Fruit fly (Drosophila melanogaster) whole organism, embryonic: ENCODE data around the gene CG18473.

ENCODE experiments used
- Aef1 ChIP-seq: fragments of 200-800 bp; sonication (Bioruptor generic); IDR thresholded peaks from 3 replicates; pipeline ENCODE4 v1.3.6; 2022; ENCODE audit warnings: missing biosample characterization, missing genetic modification characterization
- Awh ChIP-seq: fragments of 200-800 bp; sonication (Bioruptor generic); IDR thresholded peaks from 2 replicates; pipeline ENCODE4, ENCODE4 v1.3.6; 2022; ENCODE audit warnings: missing biosample characterization, missing genetic modification characterization
- BEAF-32 ChIP-seq: fragments of 200-800 bp; sonication (Bioruptor generic); optimal IDR thresholded peaks from 3 replicates; lab custom pipeline; 2017; ENCODE audit warnings: missing biosample characterization, missing genetic modification characterization, mild to moderate bottlenecking, moderate library complexity, missing genetic modification reagents
- CG12391 ChIP-seq: fragments of 200-800 bp; sonication (Bioruptor generic); optimal IDR thresholded peaks from 3 replicates; lab custom pipeline; 2018; ENCODE audit warnings: missing biosample characterization, mild to moderate bottlenecking, missing genetic modification characterization, moderate library complexity
- CG1529 ChIP-seq: fragments of 200-800 bp; sonication (Bioruptor generic); optimal IDR thresholded peaks from 3 replicates; lab custom pipeline; 2018; ENCODE audit warnings: missing biosample characterization, missing genetic modification characterization
- CG1603 ChIP-seq: fragments of 200-800 bp; sonication (Bioruptor generic); optimal IDR thresholded peaks from 2 replicates; lab custom pipeline; 2019; ENCODE audit warnings: missing biosample characterization, mild to moderate bottlenecking, missing genetic modification characterization, moderate library complexity
- CG17359 ChIP-seq: fragments of 200-800 bp; sonication (Bioruptor generic); optimal IDR thresholded peaks from 3 replicates; lab custom pipeline; 2018; ENCODE audit warnings: missing biosample characterization, mild to moderate bottlenecking, missing genetic modification characterization, moderate library complexity
- CG17829 ChIP-seq: fragments of 200-800 bp; optimal IDR thresholded peaks from 2 replicates; lab custom pipeline; 2019; ENCODE audit warnings: missing biosample characterization, mild to moderate bottlenecking, missing genetic modification characterization, moderate library complexity
- CG31224 ChIP-seq: fragments of 200-800 bp; sonication (Bioruptor generic); IDR thresholded peaks from 2 replicates; pipeline ENCODE4 v1.3.6; 2022; ENCODE audit warnings: missing biosample characterization, missing genetic modification characterization
- CG4707 ChIP-seq: fragments of 200-800 bp; sonication (Bioruptor generic); optimal IDR thresholded peaks from 2 replicates; lab custom pipeline; 2018; ENCODE audit warnings: missing biosample characterization, mild to moderate bottlenecking, missing genetic modification characterization, moderate library complexity
- CG7556 ChIP-seq: fragments of 200-800 bp; sonication (Bioruptor generic); optimal IDR thresholded peaks from 2 replicates; lab custom pipeline; 2017; ENCODE audit warnings: missing biosample characterization, mild to moderate bottlenecking, missing genetic modification characterization
- CG7745 ChIP-seq: fragments of 200-800 bp; sonication (Bioruptor generic); optimal IDR thresholded peaks from 2 replicates; lab custom pipeline; 2018; ENCODE audit warnings: missing biosample characterization, mild to moderate bottlenecking, missing genetic modification characterization, moderate library complexity
- CG7839 ChIP-seq: fragments of 200-800 bp; sonication (Bioruptor generic); optimal IDR thresholded peaks from 3 replicates; lab custom pipeline; 2018; ENCODE audit warnings: missing biosample characterization, mild to moderate bottlenecking, missing genetic modification characterization, moderate library complexity
- CG8359 ChIP-seq: fragments of 200-800 bp; sonication (Bioruptor generic); optimal IDR thresholded peaks from 2 replicates; lab custom pipeline; 2017; ENCODE audit warnings: missing biosample characterization, mild to moderate bottlenecking, missing genetic modification characterization, borderline replicate concordance
- CG8765 ChIP-seq: fragments of 200-800 bp; sonication (Bioruptor generic); IDR thresholded peaks from 2 replicates; pipeline ENCODE4 v1.3.6; 2022; ENCODE audit warnings: missing biosample characterization, missing genetic modification characterization
- CG8924 ChIP-seq: fragments of 200-800 bp; optimal IDR thresholded peaks from 3 replicates; lab custom pipeline; 2019; ENCODE audit warnings: missing biosample characterization, mild to moderate bottlenecking, missing genetic modification characterization, moderate library complexity
- D19B ChIP-seq: fragments of 200-800 bp; sonication (Bioruptor generic); optimal IDR thresholded peaks from 2 replicates; lab custom pipeline; 2017; ENCODE audit warnings: missing biosample characterization, mild to moderate bottlenecking, missing genetic modification characterization
- Dbx ChIP-seq: fragments of 200-800 bp; sonication (Bioruptor generic); IDR thresholded peaks from 3 replicates; pipeline ENCODE4 v1.3.6; 2022; ENCODE audit warnings: missing biosample characterization, missing genetic modification characterization
- Ets65A ChIP-seq: fragments of 200-800 bp; sonication (Bioruptor generic); peaks from one replicate; lab custom pipeline; 2016; ENCODE audit warnings: missing biosample characterization, missing genetic modification characterization
- Gug ChIP-seq: fragments of 200-800 bp; sonication (Bioruptor generic); IDR thresholded peaks from 4 replicates; pipeline ENCODE4 v1.3.6; 2022; ENCODE audit warnings: missing biosample characterization, missing genetic modification characterization
- Hey ChIP-seq: fragments of 200-800 bp; sonication (Bioruptor generic); optimal IDR thresholded peaks from 3 replicates; lab custom pipeline; 2018; ENCODE audit warnings: missing biosample characterization, mild to moderate bottlenecking, missing genetic modification characterization
- Hmr ChIP-seq: fragments of 200-800 bp; sonication (Bioruptor generic); optimal IDR thresholded peaks from 3 replicates; lab custom pipeline; 2017; ENCODE audit warnings: mild to moderate bottlenecking, missing biosample characterization, missing genetic modification reagents, missing genetic modification characterization
- Hr78 ChIP-seq, 2 experiments: fragments of 200-800 bp in 1 of 2; fragments of >200 bp in 1 of 2; sonication (Bioruptor generic) in 1 of 2; optimal IDR thresholded peaks; 2 replicates each; lab custom pipeline; 2017 to 2019; ENCODE audit warnings: missing biosample characterization in 2 of 2, missing genetic modification characterization in 2 of 2, mild to moderate bottlenecking in 1 of 2, moderate library complexity in 1 of 2
- MESR4 ChIP-seq: fragments of 200-800 bp; sonication (Bioruptor generic); optimal IDR thresholded peaks from 2 replicates; lab custom pipeline; 2018; ENCODE audit warnings: missing biosample characterization, mild to moderate bottlenecking, missing genetic modification characterization, moderate library complexity
- MTF-1 ChIP-seq: fragments of 200-800 bp; sonication (Bioruptor generic); optimal IDR thresholded peaks from 2 replicates; lab custom pipeline; 2018; ENCODE audit warnings: missing biosample characterization, mild to moderate bottlenecking, missing genetic modification characterization, borderline replicate concordance
- Mad ChIP-seq: fragments of 200-800 bp; sonication (Bioruptor generic); optimal IDR thresholded peaks from 2 replicates; lab custom pipeline; 2016; ENCODE audit warnings: missing biosample characterization, missing genetic modification characterization
- Med ChIP-seq: fragments of 200-800 bp; sonication (Bioruptor generic); peaks from one replicate; lab custom pipeline; 2016; ENCODE audit warnings: missing biosample characterization, missing genetic modification characterization, mild to moderate bottlenecking, inconsistent platforms, moderate library complexity
- Ravus ChIP-seq: fragments of 200-800 bp; sonication (Bioruptor generic); IDR thresholded peaks from 2 replicates; pipeline ENCODE4 v1.3.6; 2022; ENCODE audit warnings: missing biosample characterization, missing genetic modification characterization
- ash1 ChIP-seq: fragments of 200-800 bp; sonication (Bioruptor generic); optimal IDR thresholded peaks from 2 replicates; lab custom pipeline; 2018; ENCODE audit warnings: missing biosample characterization, mild to moderate bottlenecking, missing genetic modification characterization
- az2 ChIP-seq: fragments of 200-800 bp; sonication (Bioruptor generic); optimal IDR thresholded peaks from 3 replicates; lab custom pipeline; 2016; ENCODE audit warnings: missing biosample characterization, missing genetic modification characterization
- bab2 ChIP-seq: fragments of 200-800 bp; sonication (Bioruptor generic); optimal IDR thresholded peaks from 2 replicates; lab custom pipeline; 2016; ENCODE audit warnings: missing biosample characterization, missing genetic modification characterization
- bsh ChIP-seq, 2 experiments: fragments of 200-800 bp; sonication (Bioruptor generic); optimal IDR thresholded peaks; 2 replicates each; lab custom pipeline; 2017 to 2018; ENCODE audit warnings: mild to moderate bottlenecking in 2 of 2, missing biosample characterization in 2 of 2, missing genetic modification characterization in 2 of 2, moderate library complexity in 1 of 2
- crc ChIP-seq: fragments of 200-800 bp; sonication (Bioruptor generic); optimal IDR thresholded peaks from 2 replicates; lab custom pipeline; 2016; ENCODE audit warnings: missing biosample characterization, missing genetic modification characterization
- cwo ChIP-seq: fragments of 200-800 bp; sonication (Bioruptor generic); optimal IDR thresholded peaks from 3 replicates; lab custom pipeline; 2017; ENCODE audit warnings: missing biosample characterization, missing genetic modification characterization, mild to moderate bottlenecking, moderate library complexity, missing genetic modification reagents
- dmrt11E ChIP-seq: fragments of 200-800 bp; sonication (Bioruptor generic); optimal IDR thresholded peaks from 3 replicates; lab custom pipeline; 2018; ENCODE audit warnings: missing biosample characterization, mild to moderate bottlenecking, missing genetic modification characterization, moderate library complexity
- grn ChIP-seq: fragments of 200-800 bp; sonication (Bioruptor generic); optimal IDR thresholded peaks from 3 replicates; lab custom pipeline; 2017; ENCODE audit warnings: missing biosample characterization, missing genetic modification characterization
- gsb ChIP-seq: fragments of 200-800 bp; sonication (Bioruptor generic); IDR thresholded peaks from 2 replicates; pipeline ENCODE4 v1.3.6; 2022; ENCODE audit warnings: missing biosample characterization, missing genetic modification characterization
- hbn ChIP-seq: fragments of 200-800 bp; sonication (Bioruptor generic); IDR thresholded peaks from 2 replicates; pipeline ENCODE4 v1.3.6; 2022; ENCODE audit warnings: missing biosample characterization, missing genetic modification characterization; ENCODE audit not compliant: partially characterized antibody
- ind ChIP-seq: fragments of 200-800 bp; sonication (Bioruptor generic); optimal IDR thresholded peaks from 3 replicates; lab custom pipeline; 2016; ENCODE audit warnings: missing biosample characterization, missing genetic modification characterization
- kay ChIP-seq: fragments of 200-800 bp; sonication (Bioruptor generic); optimal IDR thresholded peaks from 2 replicates; lab custom pipeline; 2016; ENCODE audit warnings: missing biosample characterization, missing genetic modification characterization
- luna ChIP-seq: fragments of 200-800 bp; sonication (Bioruptor generic); optimal IDR thresholded peaks from 2 replicates; lab custom pipeline; 2016; ENCODE audit warnings: missing biosample characterization, missing genetic modification characterization
- onecut ChIP-seq: fragments of 200-800 bp; sonication (Bioruptor generic); IDR thresholded peaks from 2 replicates; pipeline ENCODE4 v1.3.6; 2022; ENCODE audit warnings: missing biosample characterization, missing genetic modification characterization
- p53 ChIP-seq: fragments of 200-800 bp; sonication (Bioruptor generic); optimal IDR thresholded peaks from 2 replicates; lab custom pipeline; 2016; ENCODE audit warnings: missing biosample characterization, missing genetic modification characterization
- pb ChIP-seq: fragments of 200-800 bp; sonication (Bioruptor generic); optimal IDR thresholded peaks from 3 replicates; lab custom pipeline; 2016; ENCODE audit warnings: missing biosample characterization, missing genetic modification characterization
- pzg ChIP-seq: fragments of 200-800 bp; sonication (Bioruptor generic); optimal IDR thresholded peaks from 3 replicates; lab custom pipeline; 2018; ENCODE audit warnings: missing biosample characterization, mild to moderate bottlenecking, missing genetic modification characterization, moderate library complexity
- wor ChIP-seq: fragments of 200-800 bp; sonication (Bioruptor generic); IDR thresholded peaks from 2 replicates; pipeline ENCODE4 v1.3.6; 2022; ENCODE audit warnings: missing biosample characterization, missing genetic modification characterization
- zen2 ChIP-seq: fragments of 200-800 bp; sonication (Bioruptor generic); IDR thresholded peaks from 3 replicates; pipeline ENCODE4 v1.3.6; 2022; ENCODE audit warnings: missing biosample characterization, missing genetic modification characterization; ENCODE audit not compliant: partially characterized antibody
- zfh2 ChIP-seq: fragments of 200-800 bp; sonication (Bioruptor generic); optimal IDR thresholded peaks from 2 replicates; lab custom pipeline; 2016; ENCODE audit warnings: missing biosample characterization, missing genetic modification characterization

CG18473 gene

dm6 chr3R:9341189-9342012, 21.7 kb upstream of the CG18473 start (continued):
- TF ChIP-seq az2 (GFP tag; lab: Kevin White, UChicago), result peak; percentile 60
- no peak for TF ChIP-seq wor (GFP tag; lab: Robert Waterston, UW)
- peak; percentile 70 for TF ChIP-seq CG1529
- TF ChIP-seq kay, result peak; percentile 66
- peak; percentile 38; the same call in 1 of the 4 replicates for TF ChIP-seq Gug
- TF ChIP-seq CG31224 (GFP tag; lab: Robert Waterston, UW), result peak; percentile 55
- no peak for TF ChIP-seq CG7745 (tag; lab: Kevin White, UChicago)
- peak; percentile 93 for TF ChIP-seq Med (GFP tag; lab: Kevin White, UChicago)
- peak; percentile 79 for TF ChIP-seq MTF-1 (GFP tag; lab: Kevin White, UChicago)
- TF ChIP-seq gsb (GFP tag; lab: Robert Waterston, UW), result no peak; the same call in 1 of the 2 replicates
- peak; percentile 88 for TF ChIP-seq CG7556 (GFP tag; lab: Kevin White, UChicago)
- peak; percentile 27 for TF ChIP-seq pzg (GFP tag; lab: Kevin White, UChicago)
- TF ChIP-seq Ets65A (GFP tag; lab: Kevin White, UChicago), result peak; percentile 20
- peak; percentile 71 for TF ChIP-seq Dbx (GFP tag; lab: Robert Waterston, UW)
- peak; percentile 72 for TF ChIP-seq ash1 (GFP tag; lab: Kevin White, UChicago)
- peak; percentile 37 for TF ChIP-seq MESR4 (GFP tag; lab: Kevin White, UChicago)
- TF ChIP-seq ind (GFP tag; lab: Kevin White, UChicago), result peak; percentile 71
- peak; percentile 58 for TF ChIP-seq Mad (GFP tag; lab: Kevin White, UChicago)
- peak; percentile 86 for TF ChIP-seq Hmr (GFP tag; lab: Kevin White, UChicago)
- peak; percentile 73 for TF ChIP-seq cwo (GFP tag; lab: Kevin White, UChicago)
- TF ChIP-seq dmrt11E (tag; lab: Kevin White, UChicago), result peak; percentile 61
- TF ChIP-seq bab2 (GFP tag; lab: Kevin White, UChicago), result peak; percentile 31
- peak; percentile 89 for TF ChIP-seq hbn (GFP tag; lab: Robert Waterston, UW)
- TF ChIP-seq Awh (GFP tag; lab: Robert Waterston, UW), result no peak
- peak; percentile 17 for TF ChIP-seq luna (GFP tag; lab: Kevin White, UChicago)
- no peak for TF ChIP-seq Ravus (GFP tag; lab: Robert Waterston, UW)
- peak; percentile 51 for TF ChIP-seq D19B (GFP tag; lab: Kevin White, UChicago)
- peak; percentile 69 for TF ChIP-seq onecut (GFP tag; lab: Robert Waterston, UW)
- peak in 1 of 2 experiments; percentile 63 for TF ChIP-seq Hr78 (GFP tag; optimal IDR thresholded peaks at IDR 0.05; lab: Kevin White, UChicago)
- peak; percentile 81 for TF ChIP-seq CG17829 (tag; lab: Kevin White, UChicago)
- TF ChIP-seq CG8359 (GFP tag; lab: Kevin White, UChicago), result peak; percentile 64
- peak in 1 of 2 experiments; percentile 68 for TF ChIP-seq bsh (GFP tag; optimal IDR thresholded peaks at IDR 0.05; lab: Kevin White, UChicago)
- peak; percentile 85 for TF ChIP-seq CG7839
- TF ChIP-seq CG12391 (tag; lab: Kevin White, UChicago), result peak; percentile 84
- peak; percentile 66 for TF ChIP-seq zfh2 (GFP tag; lab: Kevin White, UChicago)
- peak; percentile 15 for TF ChIP-seq grn
- TF ChIP-seq CG4707, result no peak
- TF ChIP-seq zen2 (GFP tag; lab: Robert Waterston, UW), result no peak; the same call in 2 of the 3 replicates
- peak; percentile 93 for TF ChIP-seq BEAF-32 (GFP tag; lab: Kevin White, UChicago)
- peak; percentile 72 for TF ChIP-seq CG17359 (tag; lab: Kevin White, UChicago)
- peak; percentile 37 for TF ChIP-seq Hey
- peak; percentile 89 for TF ChIP-seq CG8924 (tag; lab: Kevin White, UChicago)
- TF ChIP-seq CG8765 (GFP tag; lab: Robert Waterston, UW), result peak; percentile 41; the same call in 1 of the 2 replicates
- peak; percentile 29 for TF ChIP-seq pb (GFP tag; lab: Kevin White, UChicago)
- TF ChIP-seq CG1603 (tag; lab: Kevin White, UChicago), result peak; percentile 58
- peak; percentile 58; the same call in 2 of the 3 replicates for TF ChIP-seq Aef1 (GFP tag; lab: Robert Waterston, UW)
- TF ChIP-seq crc (GFP tag; lab: Kevin White, UChicago), result peak; percentile 6
- no peak for TF ChIP-seq p53 (GFP tag; lab: Kevin White, UChicago)
